Fruit fly (Drosophila melanogaster) whole organism, adult: ENCODE measurements around the gene Gga.
A peak's percentile ranks its signal among the peaks of the same experiment; 100 is the strongest.

Experiments
- CG11617 ChIP-seq: fragments of 200-800 bp; sonication (Bioruptor generic); optimal IDR thresholded peaks from 2 replicates; lab custom pipeline; 2017; ENCODE audit warnings: mild to moderate bottlenecking, missing biosample characterization, missing genetic modification reagents, missing genetic modification characterization
- CG12768 ChIP-seq: fragments of 200-800 bp; sonication (Bioruptor generic); optimal IDR thresholded peaks from 2 replicates; lab custom pipeline; 2017; ENCODE audit warnings: missing biosample characterization, missing genetic modification characterization, mild to moderate bottlenecking, moderate library complexity, missing genetic modification reagents
- CG14711 ChIP-seq: fragments of 200-800 bp; sonication (Bioruptor generic); optimal IDR thresholded peaks from 2 replicates; lab custom pipeline; 2018; ENCODE audit warnings: missing biosample characterization, mild to moderate bottlenecking, missing genetic modification characterization, moderate library complexity
- CG1620 ChIP-seq: fragments of 200-800 bp; sonication (Bioruptor generic); optimal IDR thresholded peaks from 2 replicates; lab custom pipeline; 2016; ENCODE audit warnings: missing biosample characterization, missing genetic modification characterization
- CG33017 ChIP-seq: fragments of 200-800 bp; sonication (Bioruptor generic); optimal IDR thresholded peaks from 2 replicates; lab custom pipeline; 2018; ENCODE audit warnings: missing biosample characterization, mild to moderate bottlenecking, missing genetic modification characterization, moderate library complexity
- CG5204 ChIP-seq: fragments of 200-800 bp; sonication (Bioruptor generic); optimal IDR thresholded peaks from 2 replicates; lab custom pipeline; 2016; ENCODE audit warnings: missing biosample characterization, missing genetic modification characterization
- CG7045 ChIP-seq: fragments of 200-800 bp; sonication (Bioruptor generic); optimal IDR thresholded peaks from 2 replicates; lab custom pipeline; 2017; ENCODE audit warnings: missing biosample characterization, mild to moderate bottlenecking, missing genetic modification characterization
- CG7101 ChIP-seq: fragments of 200-800 bp; sonication (Bioruptor generic); optimal IDR thresholded peaks from 2 replicates; lab custom pipeline; 2018; ENCODE audit warnings: missing biosample characterization, mild to moderate bottlenecking, missing genetic modification characterization, moderate library complexity
- Clk ChIP-seq: fragments of 200-800 bp; sonication (Bioruptor generic); optimal IDR thresholded peaks from 2 replicates; lab custom pipeline; 2017; ENCODE audit warnings: missing biosample characterization, missing genetic modification characterization
- Crg-1 ChIP-seq: fragments of 200-800 bp; sonication (Bioruptor generic); optimal IDR thresholded peaks from 2 replicates; lab custom pipeline; 2016; ENCODE audit warnings: missing biosample characterization, missing genetic modification characterization
- Hr96 ChIP-seq: fragments of 200-800 bp; sonication (Bioruptor generic); optimal IDR thresholded peaks from 2 replicates; lab custom pipeline; 2016; ENCODE audit warnings: missing biosample characterization, missing genetic modification characterization
- Mnt ChIP-seq: fragments of 200-800 bp; sonication (Bioruptor generic); optimal IDR thresholded peaks from 2 replicates; lab custom pipeline; 2016; ENCODE audit warnings: missing biosample characterization, mild to moderate bottlenecking, missing genetic modification characterization
- bab1 ChIP-seq: fragments of 200-800 bp; sonication (Bioruptor generic); optimal IDR thresholded peaks from 3 replicates; lab custom pipeline; 2019; ENCODE audit warnings: missing biosample characterization, mild to moderate bottlenecking, missing genetic modification characterization, moderate library complexity
- cic ChIP-seq: fragments of 200-800 bp; sonication (Bioruptor generic); optimal IDR thresholded peaks from 2 replicates; lab custom pipeline; 2017; ENCODE audit warnings: missing biosample characterization, mild to moderate bottlenecking, missing genetic modification characterization, moderate library complexity
- cnc ChIP-seq, 2 experiments: fragments of >200 bp; optimal IDR thresholded peaks; 2 replicates each; lab custom pipeline; 2017
- kay ChIP-seq: fragments of 200-800 bp; sonication (Bioruptor generic); peaks from one replicate; lab custom pipeline; 2016; ENCODE audit warnings: missing biosample characterization, missing genetic modification characterization, borderline replicate concordance
- ovo ChIP-seq: fragments of 200-800 bp; sonication (Bioruptor generic); optimal IDR thresholded peaks from 2 replicates; lab custom pipeline; 2016; ENCODE audit warnings: missing biosample characterization, missing genetic modification characterization
- pad ChIP-seq: fragments of 200-800 bp; sonication (Bioruptor generic); optimal IDR thresholded peaks from 3 replicates; lab custom pipeline; 2017; ENCODE audit warnings: missing biosample characterization, missing genetic modification characterization, mild to moderate bottlenecking, moderate library complexity, missing genetic modification reagents
- tj ChIP-seq: fragments of 200-800 bp; sonication (Bioruptor generic); optimal IDR thresholded peaks from 3 replicates; lab custom pipeline; 2017; ENCODE audit warnings: missing biosample characterization, mild to moderate bottlenecking, missing genetic modification characterization, moderate library complexity
- toe ChIP-seq: fragments of 200-800 bp; sonication (Bioruptor generic); optimal IDR thresholded peaks from 2 replicates; lab custom pipeline; 2016; ENCODE audit warnings: missing biosample characterization, missing genetic modification characterization

Gene Gga

DNA sequence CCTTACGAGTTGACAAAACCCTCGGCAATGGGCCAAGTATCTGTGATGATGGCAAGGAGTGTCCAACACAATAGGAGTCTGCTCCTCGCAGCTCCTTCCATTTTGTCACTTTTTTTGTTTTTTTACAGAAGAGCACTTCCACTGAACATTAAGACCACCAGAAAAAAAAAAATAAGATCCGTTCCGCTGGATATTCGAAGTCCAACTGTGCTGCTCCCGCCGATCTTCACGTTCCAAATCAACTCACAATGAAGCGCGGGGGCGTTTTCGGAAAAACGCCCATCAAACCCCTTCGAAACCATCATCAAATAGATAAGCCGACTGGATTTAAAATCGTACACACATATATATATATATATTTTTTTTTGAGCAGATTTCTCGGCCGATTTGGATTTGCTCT, 29.6 kb upstream of the Gga start, which contains the start of gene Cubn:
TSS of gene Cubn (minus strand) at position 101 of the 400 bp plus-strand sequence.
- TF ChIP-seq CG5204 (GFP tag; lab: Kevin White, UChicago), result no peak
- no peak for TF ChIP-seq Crg-1
- no peak for TF ChIP-seq CG7045
- TF ChIP-seq kay (GFP tag; lab: Kevin White, UChicago), result no peak
- TF ChIP-seq pad (GFP tag; lab: Kevin White, UChicago), result no peak
- no peak for TF ChIP-seq cnc (optimal IDR thresholded peaks at IDR 0.05; lab: Kevin White, UChicago)

DNA sequence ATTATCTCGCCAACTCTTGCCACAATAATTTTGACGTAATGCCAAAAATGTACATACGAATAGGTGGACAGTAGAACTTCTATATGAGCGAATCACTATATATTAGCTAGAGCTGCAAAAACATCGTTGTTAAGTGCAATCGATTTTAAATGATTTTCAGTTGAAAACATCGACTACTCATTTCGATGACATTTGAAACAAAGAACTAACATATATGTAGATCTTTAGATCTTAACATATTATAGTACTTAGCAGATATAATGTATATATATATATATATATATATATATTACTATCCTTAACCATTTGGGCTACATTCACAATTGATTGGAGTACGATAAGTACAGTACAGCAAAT, 24.7 kb upstream of the Gga start, which contains the start of gene CG42395:
TSS of gene CG42395 (minus strand) at position 101 of the 357 bp plus-strand sequence.
- TF ChIP-seq pad (GFP tag; lab: Kevin White, UChicago) (no peak), toe (GFP tag; lab: Kevin White, UChicago) (no peak), Mnt (no peak), tj (GFP tag; lab: Kevin White, UChicago) (no peak), CG11617 (no peak), CG14711 (no peak), kay (GFP tag; lab: Kevin White, UChicago) (no peak), Clk (GFP tag; lab: Kevin White, UChicago) (no peak), bab1 (no peak), CG12768 (GFP tag; lab: Kevin White, UChicago) (no peak), CG7045 (no peak), CG33017 (tag; lab: Kevin White, UChicago) (no peak), CG5204 (GFP tag; lab: Kevin White, UChicago) (no peak), CG7101 (no peak), CG1620 (GFP tag; lab: Kevin White, UChicago) (no peak), cic (no peak), cnc (optimal IDR thresholded peaks at IDR 0.05; lab: Kevin White, UChicago) (no peak), Crg-1 (no peak), Hr96 (GFP tag; lab: Kevin White, UChicago) (no peak)

DNA sequence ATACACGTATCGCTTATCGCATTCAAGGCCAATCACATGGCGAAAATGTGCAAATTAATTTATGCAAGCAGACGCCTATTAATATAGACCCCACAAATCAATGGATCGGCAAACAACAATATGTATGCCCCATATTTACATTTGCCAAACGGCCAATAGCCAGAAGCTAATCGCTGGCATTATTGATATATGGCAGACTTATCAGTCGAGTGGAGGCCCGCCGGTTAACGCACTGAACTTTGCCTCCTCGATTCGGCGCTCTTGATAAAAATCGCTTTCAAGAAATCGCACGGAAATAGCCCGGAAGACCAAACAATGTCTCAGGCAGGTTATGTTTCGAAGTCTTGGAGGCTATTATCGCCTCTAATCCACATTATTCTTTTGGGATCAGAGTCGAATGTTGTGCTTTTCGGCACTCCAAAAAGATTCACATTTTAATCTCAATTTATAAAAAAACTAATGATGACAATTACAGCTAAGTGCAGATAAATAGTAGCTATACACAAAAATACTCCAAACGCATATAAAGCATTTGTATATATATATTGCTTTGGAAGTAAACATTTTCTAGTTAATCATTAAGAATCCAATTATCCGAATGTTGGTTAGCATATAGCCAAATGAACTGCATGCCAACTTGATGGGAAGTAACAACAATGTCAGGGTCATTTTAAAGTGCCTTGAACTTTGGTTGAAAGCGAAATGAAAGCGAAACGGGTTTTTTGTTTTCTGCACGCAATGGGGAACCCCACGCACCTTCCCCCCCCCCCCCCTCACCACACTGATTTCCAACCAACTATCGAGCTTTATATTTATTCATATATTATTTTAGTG, 24.1 kb upstream of the Gga start:
- no peak for TF ChIP-seq toe (GFP tag; lab: Kevin White, UChicago)
- TF ChIP-seq cic, result peak; percentile 20
- TF ChIP-seq Mnt, result peak; percentile 27
- TF ChIP-seq kay (GFP tag; lab: Kevin White, UChicago), result peak; percentile 19
- TF ChIP-seq pad (GFP tag; lab: Kevin White, UChicago), result peak; percentile 25
- peak; percentile 16 for TF ChIP-seq CG12768 (GFP tag; lab: Kevin White, UChicago)
- peak; percentile 36 for TF ChIP-seq CG7101
- peak; percentile 65 for TF ChIP-seq Crg-1
- TF ChIP-seq Clk (GFP tag; lab: Kevin White, UChicago), result no peak

DNA sequence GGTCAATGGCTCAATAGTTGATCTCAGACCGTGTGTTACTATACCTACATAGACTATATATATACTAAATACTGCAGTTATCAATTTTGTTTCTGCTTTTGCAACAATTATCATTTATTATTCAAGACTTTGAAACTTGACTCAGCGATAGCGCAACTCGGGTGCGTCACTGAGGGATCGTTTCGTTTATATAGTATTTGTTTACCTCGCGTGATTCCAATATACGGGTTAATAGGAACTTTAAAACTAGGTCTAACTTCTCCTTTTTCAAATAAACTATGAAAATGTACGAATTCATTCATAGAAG, 23.5 kb upstream of the Gga start:
- TF ChIP-seq CG7101 (no peak), Crg-1 (no peak), cic (peak; percentile 55), CG11617 (no peak), CG14711 (no peak), CG1620 (GFP tag; lab: Kevin White, UChicago) (no peak), cnc (optimal IDR thresholded peaks at IDR 0.05; lab: Kevin White, UChicago) (no peak), pad (GFP tag; lab: Kevin White, UChicago) (no peak), CG12768 (GFP tag; lab: Kevin White, UChicago) (peak; percentile 18), CG7045 (no peak), tj (GFP tag; lab: Kevin White, UChicago) (peak; percentile 13), bab1 (no peak), ovo (GFP tag; lab: Kevin White, UChicago) (no peak), CG5204 (GFP tag; lab: Kevin White, UChicago) (no peak), CG33017 (tag; lab: Kevin White, UChicago) (no peak), Hr96 (GFP tag; lab: Kevin White, UChicago) (no peak), Clk (GFP tag; lab: Kevin White, UChicago) (no peak), Mnt (no peak)

DNA sequence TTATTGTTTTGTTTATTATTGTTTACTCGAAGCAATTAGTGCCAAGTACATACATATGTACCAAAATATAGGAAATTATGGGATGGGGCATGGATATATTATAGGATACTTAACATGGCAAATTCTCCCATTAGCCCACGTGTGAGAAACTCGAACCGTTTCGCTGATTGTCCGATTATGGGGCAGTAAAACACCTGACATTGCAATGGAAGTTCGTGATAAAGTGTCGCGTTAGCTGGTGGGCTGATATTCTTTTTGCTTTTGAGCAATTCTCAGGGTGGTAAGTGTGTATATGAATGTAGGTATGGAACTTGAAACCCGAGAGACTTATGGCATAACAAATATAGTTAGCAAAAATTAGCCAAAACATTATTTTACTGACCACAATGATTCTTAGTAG, 22.8 kb upstream of the Gga start:
- TF ChIP-seq pad (GFP tag; lab: Kevin White, UChicago) (no peak), CG5204 (GFP tag; lab: Kevin White, UChicago) (no peak), toe (GFP tag; lab: Kevin White, UChicago) (no peak), CG1620 (GFP tag; lab: Kevin White, UChicago) (peak; percentile 2), CG11617 (no peak), tj (GFP tag; lab: Kevin White, UChicago) (peak; percentile 98), kay (GFP tag; lab: Kevin White, UChicago) (no peak), Mnt (peak; percentile 49), CG14711 (no peak), Clk (GFP tag; lab: Kevin White, UChicago) (no peak), ovo (GFP tag; lab: Kevin White, UChicago) (no peak), CG12768 (GFP tag; lab: Kevin White, UChicago) (no peak), CG7045 (no peak), CG7101 (peak; percentile 40), bab1 (peak; percentile 30), CG33017 (tag; lab: Kevin White, UChicago) (no peak), cnc (optimal IDR thresholded peaks at IDR 0.05; lab: Kevin White, UChicago) (no peak), Crg-1 (no peak), cic (no peak), Hr96 (GFP tag; lab: Kevin White, UChicago) (no peak)
